Worm (Caenorhabditis elegans): ENCODE measurements around the gene Y54G11A.3.

Gene Y54G11A.3

DNA sequence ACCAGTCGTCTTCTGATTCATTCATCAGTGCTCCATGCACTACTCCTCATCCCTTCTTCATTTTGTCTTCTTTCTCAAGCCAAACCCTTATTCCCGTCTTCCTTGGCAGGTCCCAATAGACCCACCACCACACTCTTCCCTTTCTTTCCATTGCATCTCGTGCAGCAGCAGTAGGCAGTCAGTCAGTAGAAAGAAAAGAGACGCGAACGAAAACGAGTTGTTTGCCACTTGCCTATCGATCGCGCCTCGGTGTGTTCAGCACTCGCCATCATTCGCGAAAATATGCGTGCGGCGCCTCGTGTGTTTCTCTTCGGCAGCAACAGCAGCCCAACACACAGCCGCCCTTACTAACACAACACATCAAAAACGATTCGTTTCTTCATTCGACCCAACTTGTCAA is 26.9 kb upstream of the Y54G11A.3 start (continued):
- TF ChIP-seq tra-1 (GFP tag; IDR thresholded peaks at IDR 0.05): no peak
- TF ChIP-seq snpc-1.2 (GFP tag; IDR thresholded peaks at IDR 0.05): no peak
- TF ChIP-seq lin-39 (tag; optimal IDR thresholded peaks at IDR 0.05): no peak
- no peak for TF ChIP-seq egl-27 (tag; optimal IDR thresholded peaks at IDR 0.05)
- TF ChIP-seq nhr-41 (GFP tag; IDR thresholded peaks at IDR 0.05): no peak
- TF ChIP-seq mes-2 (tag; optimal IDR thresholded peaks at IDR 0.05; ENCODE audit: poor library complexity, severe bottlenecking): peak; percentile 73
- peak; percentile 85 for TF ChIP-seq hlh-30 (tag; optimal IDR thresholded peaks at IDR 0.05; ENCODE audit: insufficient read depth)
- TF ChIP-seq nhr-28 (tag; optimal IDR thresholded peaks at IDR 0.05): peak; percentile 54
- TF ChIP-seq duxl-1 (tag; optimal IDR thresholded peaks at IDR 0.05; ENCODE audit: poor library complexity): no peak
- TF ChIP-seq nhr-6 (tag; optimal IDR thresholded peaks at IDR 0.05): peak; percentile 42
- TF ChIP-seq sdz-12 (GFP tag; optimal IDR thresholded peaks at IDR 0.05): no peak
- TF ChIP-seq zip-2 (tag; optimal IDR thresholded peaks at IDR 0.05): no peak
- TF ChIP-seq daf-16 (GFP tag; optimal IDR thresholded peaks at IDR 0.05): no peak
- TF ChIP-seq daf-16 (tag; optimal IDR thresholded peaks at IDR 0.05): peak; percentile 57
- TF ChIP-seq ZK546.5 (tag; optimal IDR thresholded peaks at IDR 0.05): no peak
- TF ChIP-seq Y75B8A.6 (GFP tag; IDR thresholded peaks at IDR 0.05): no peak
- TF ChIP-seq T26A8.4 (GFP tag; IDR thresholded peaks at IDR 0.05): no peak
- peak; percentile 50 for TF ChIP-seq ceh-28 (tag; optimal IDR thresholded peaks at IDR 0.05)
- TF ChIP-seq F26F4.8 (GFP tag; conservative IDR thresholded peaks at IDR 0.05): no peak
- peak; percentile 5; the same call in 1 of the 2 replicates for TF ChIP-seq nhr-42 (GFP tag; IDR thresholded peaks at IDR 0.05)
- no peak for TF ChIP-seq saeg-2 (GFP tag; IDR thresholded peaks at IDR 0.05)
- TF ChIP-seq dmd-6 (GFP tag; IDR thresholded peaks at IDR 0.05): peak; percentile 44
- TF ChIP-seq ctbp-1 (GFP tag; IDR thresholded peaks at IDR 0.05): no peak; the same call in 1 of the 2 replicates
- TF ChIP-seq ztf-7 (tag; optimal IDR thresholded peaks at IDR 0.05): no peak
- peak; percentile 72 for TF ChIP-seq hlh-11 (tag; optimal IDR thresholded peaks at IDR 0.05)
- no peak for TF ChIP-seq F10B5.3 (tag; optimal IDR thresholded peaks at IDR 0.05)
- TF ChIP-seq lin-1 (GFP tag; IDR thresholded peaks at IDR 0.05): no peak
- TF ChIP-seq aly-2 (tag; optimal IDR thresholded peaks at IDR 0.05): no peak
- TF ChIP-seq unc-130 (GFP tag; optimal IDR thresholded peaks at IDR 0.05): no peak
- TF ChIP-seq nhr-11 (tag; optimal IDR thresholded peaks at IDR 0.05): peak; percentile 53
- no peak for TF ChIP-seq lin-15B (tag; optimal IDR thresholded peaks at IDR 0.05)
- TF ChIP-seq ces-1 (GFP tag; optimal IDR thresholded peaks at IDR 0.05): no peak
- TF ChIP-seq nhr-237 (tag; optimal IDR thresholded peaks at IDR 0.05): no peak
- TF ChIP-seq dve-1 (tag; optimal IDR thresholded peaks at IDR 0.05; ENCODE audit: insufficient read depth): peak; percentile 47
- TF ChIP-seq php-3 (GFP tag; IDR thresholded peaks at IDR 0.05): 0 out of 2 replicates have a peak, but pooled peaks have one; percentile 7
- TF ChIP-seq hmg-1.1 (GFP tag; IDR thresholded peaks at IDR 0.05): peak; percentile 88
- no peak for TF ChIP-seq R02D3.7 (tag; optimal IDR thresholded peaks at IDR 0.05)
- no peak for TF ChIP-seq pqm-1 (tag; optimal IDR thresholded peaks at IDR 0.05)
- TF ChIP-seq nhr-102 (tag; optimal IDR thresholded peaks at IDR 0.05): no peak
- peak; percentile 5; the same call in 1 of the 2 replicates for TF ChIP-seq set-16 (GFP tag; IDR thresholded peaks at IDR 0.05)
- TF ChIP-seq F44E2.7 (GFP tag; IDR thresholded peaks at IDR 0.05): no peak
- TF ChIP-seq lin-13 (GFP tag; optimal IDR thresholded peaks at IDR 0.05): peak; percentile 7
- TF ChIP-seq attf-4 (tag; optimal IDR thresholded peaks at IDR 0.05): no peak
- peak; percentile 4 to 54 for TF ChIP-seq lsy-2 (tag; optimal IDR thresholded peaks at IDR 0.05)
- TF ChIP-seq F49E8.2 (tag; optimal IDR thresholded peaks at IDR 0.05; ENCODE audit: borderline replicate concordance): no peak
- TF ChIP-seq fos-1 (tag; optimal IDR thresholded peaks at IDR 0.05): no peak
- no peak for TF ChIP-seq daf-19 (GFP tag; conservative IDR thresholded peaks at IDR 0.05)
- no peak for TF ChIP-seq nhr-10 (tag; optimal IDR thresholded peaks at IDR 0.05)
- no peak for TF ChIP-seq F37D6.2 (tag; optimal IDR thresholded peaks at IDR 0.05)
- TF ChIP-seq pha-4 (GFP tag; IDR thresholded peaks at IDR 0.05): peak; percentile 28; the same call in 1 of the 2 replicates
- TF ChIP-seq pha-4 (tag; optimal IDR thresholded peaks at IDR 0.05): no peak
- TF ChIP-seq Y105C5A.15 (GFP tag; IDR thresholded peaks at IDR 0.05): no peak
- no peak for TF ChIP-seq lim-7 (GFP tag; IDR thresholded peaks at IDR 0.05)
